Fruit fly (Drosophila melanogaster) Kc167 (cell line): Measurements from ENCODE around the gene Rcd7.

Experiments
- Myc ChIP-seq: fragments of >200 bp; optimal IDR thresholded peaks from 2 replicates; lab custom pipeline; 2017; ENCODE audit warnings: missing external identifiers
- Sin3A ChIP-seq: fragments of >200 bp; optimal IDR thresholded peaks from 2 replicates; lab custom pipeline; 2018; ENCODE audit warnings: missing external identifiers
- h ChIP-seq: fragments of >200 bp; optimal IDR thresholded peaks from 3 replicates; lab custom pipeline; 2018; ENCODE audit warnings: missing external identifiers
- psq ChIP-seq: fragments of >200 bp; optimal IDR thresholded peaks from 2 replicates; lab custom pipeline; 2017; ENCODE audit warnings: missing external identifiers

dm6 chr3L:19568999-19569398 lies 24.1 kb downstream of the Rcd7 start:
- no peak for TF ChIP-seq h (lab: Kevin White, UChicago)
- TF ChIP-seq psq = no peak
- no peak for TF ChIP-seq Myc (lab: Kevin White, UChicago)
- TF ChIP-seq Sin3A = no peak
